Fruit fly (Drosophila melanogaster) whole organism, prepupa: ENCODE data around the gene Ras85D.

ENCODE experiments used
- Blimp-1 ChIP-seq: fragments of 200-800 bp; sonication (Bioruptor generic); optimal IDR thresholded peaks from 3 replicates; lab custom pipeline; 2017; ENCODE audit warnings: missing biosample characterization, missing genetic modification characterization, mild to moderate bottlenecking, moderate library complexity, missing genetic modification reagents
- CG10631 ChIP-seq: fragments of 200-800 bp; sonication (Bioruptor generic); optimal IDR thresholded peaks from 2 replicates; lab custom pipeline; 2016; ENCODE audit warnings: missing biosample characterization, missing genetic modification characterization
- CG11294 ChIP-seq: fragments of 200-800 bp; sonication (Bioruptor generic); IDR thresholded peaks from 2 replicates; pipeline ENCODE4 v1.3.6; 2022; ENCODE audit warnings: missing biosample characterization, missing genetic modification characterization
- CG11902 ChIP-seq: fragments of 200-800 bp; sonication (Bioruptor generic); optimal IDR thresholded peaks from 3 replicates; lab custom pipeline; 2016; ENCODE audit warnings: missing biosample characterization, missing genetic modification characterization
- CG1621 ChIP-seq: fragments of 200-800 bp; sonication (Bioruptor generic); optimal IDR thresholded peaks from 3 replicates; lab custom pipeline; 2018; ENCODE audit warnings: missing biosample characterization, mild to moderate bottlenecking, missing genetic modification characterization
- CG16779 ChIP-seq: fragments of 200-800 bp; sonication (Bioruptor generic); optimal IDR thresholded peaks from 3 replicates; lab custom pipeline; 2017; ENCODE audit warnings: missing biosample characterization, mild to moderate bottlenecking, missing genetic modification characterization
- CG3032 ChIP-seq: fragments of 200-800 bp; optimal IDR thresholded peaks from 2 replicates; lab custom pipeline; 2019; ENCODE audit warnings: missing biosample characterization, mild to moderate bottlenecking, missing genetic modification characterization, moderate library complexity
- CG31627 ChIP-seq: fragments of 200-800 bp; sonication (Bioruptor generic); optimal IDR thresholded peaks from 3 replicates; lab custom pipeline; 2016; ENCODE audit warnings: missing biosample characterization, missing genetic modification characterization
- CG32006 ChIP-seq: fragments of 200-800 bp; sonication (Bioruptor generic); optimal IDR thresholded peaks from 3 replicates; lab custom pipeline; 2017; ENCODE audit warnings: missing biosample characterization, mild to moderate bottlenecking, missing genetic modification characterization
- CG34406 ChIP-seq: fragments of 200-800 bp; sonication (Bioruptor generic); optimal IDR thresholded peaks from 3 replicates; lab custom pipeline; 2016; ENCODE audit warnings: missing biosample characterization, missing genetic modification characterization
- CG3919 ChIP-seq: fragments of 200-800 bp; sonication (Bioruptor generic); optimal IDR thresholded peaks from 3 replicates; lab custom pipeline; 2016; ENCODE audit warnings: missing biosample characterization, missing genetic modification characterization
- CG6163 ChIP-seq: fragments of 200-800 bp; sonication (Bioruptor generic); IDR thresholded peaks from 3 replicates; pipeline ENCODE4 v1.3.6; 2022; ENCODE audit warnings: missing biosample characterization, missing genetic modification characterization
- CG6276 ChIP-seq: fragments of 200-800 bp; sonication (Bioruptor generic); optimal IDR thresholded peaks from 2 replicates; lab custom pipeline; 2017; ENCODE audit warnings: missing biosample characterization, mild to moderate bottlenecking, missing genetic modification characterization
- CG6792 ChIP-seq: fragments of 200-800 bp; sonication (Bioruptor generic); optimal IDR thresholded peaks from 3 replicates; lab custom pipeline; 2016; ENCODE audit warnings: missing biosample characterization, missing genetic modification characterization
- CG6808 ChIP-seq: fragments of 200-800 bp; sonication (Bioruptor generic); optimal IDR thresholded peaks from 3 replicates; lab custom pipeline; 2017; ENCODE audit warnings: missing biosample characterization, missing genetic modification characterization, mild to moderate bottlenecking, moderate library complexity, missing genetic modification reagents
- CG7368 ChIP-seq: fragments of 200-800 bp; sonication (Bioruptor generic); optimal IDR thresholded peaks from 3 replicates; lab custom pipeline; 2016; ENCODE audit warnings: missing biosample characterization, missing genetic modification characterization
- CG8119 ChIP-seq: fragments of 200-800 bp; sonication (Bioruptor generic); IDR thresholded peaks from 3 replicates; pipeline ENCODE4 v1.3.6; 2022; ENCODE audit warnings: missing biosample characterization, missing genetic modification characterization
- CG8319 ChIP-seq: fragments of 200-800 bp; sonication (Bioruptor generic); optimal IDR thresholded peaks from 3 replicates; lab custom pipeline; 2016; ENCODE audit warnings: missing biosample characterization, missing genetic modification characterization
- CG9139 ChIP-seq: fragments of 200-800 bp; sonication (Bioruptor generic); optimal IDR thresholded peaks from 3 replicates; lab custom pipeline; 2017; ENCODE audit warnings: missing biosample characterization, mild to moderate bottlenecking, missing genetic modification characterization
- Eip75B ChIP-seq: fragments of 200-800 bp; sonication (Bioruptor generic); optimal IDR thresholded peaks from 3 replicates; lab custom pipeline; 2016; ENCODE audit warnings: missing biosample characterization, missing genetic modification characterization
- Eip78C ChIP-seq: fragments of 200-800 bp; sonication (Bioruptor generic); peaks from one replicate; lab custom pipeline; 2016; ENCODE audit warnings: missing biosample characterization, missing genetic modification characterization
- Eip93F ChIP-seq: fragments of 200-800 bp; sonication (Bioruptor generic); optimal IDR thresholded peaks from 2 replicates; lab custom pipeline; 2016; ENCODE audit warnings: missing biosample characterization, mild to moderate bottlenecking, missing genetic modification characterization
- Ets21C ChIP-seq: fragments of 200-800 bp; sonication (Bioruptor generic); optimal IDR thresholded peaks from 3 replicates; lab custom pipeline; 2016; ENCODE audit warnings: missing biosample characterization, missing genetic modification characterization
- Ets96B ChIP-seq: fragments of 200-800 bp; optimal IDR thresholded peaks from 2 replicates; lab custom pipeline; 2019; ENCODE audit warnings: missing biosample characterization, mild to moderate bottlenecking, missing genetic modification characterization, moderate library complexity
- Gug ChIP-seq: fragments of 200-800 bp; sonication (Bioruptor generic); IDR thresholded peaks from 2 replicates; pipeline ENCODE4 v1.3.6; 2022; ENCODE audit warnings: missing biosample characterization, missing genetic modification characterization
- Hr39 ChIP-seq: fragments of 200-800 bp; sonication (Bioruptor generic); optimal IDR thresholded peaks from 2 replicates; lab custom pipeline; 2016; ENCODE audit warnings: missing biosample characterization, missing genetic modification characterization
- Hr4 ChIP-seq: fragments of 200-800 bp; sonication (Bioruptor generic); optimal IDR thresholded peaks from 3 replicates; lab custom pipeline; 2016; ENCODE audit warnings: missing biosample characterization, missing genetic modification characterization
- Met ChIP-seq: fragments of 200-800 bp; sonication (Bioruptor generic); optimal IDR thresholded peaks from 3 replicates; lab custom pipeline; 2016; ENCODE audit warnings: missing biosample characterization, missing genetic modification characterization
- OdsH ChIP-seq: fragments of 200-800 bp; sonication (Bioruptor generic); optimal IDR thresholded peaks from 3 replicates; lab custom pipeline; 2016; ENCODE audit warnings: missing biosample characterization, missing genetic modification characterization
- Smox ChIP-seq: fragments of 200-800 bp; sonication (Bioruptor generic); optimal IDR thresholded peaks from 3 replicates; lab custom pipeline; 2016; ENCODE audit warnings: missing biosample characterization, missing genetic modification characterization
- Sox102F ChIP-seq: fragments of 200-800 bp; sonication (Bioruptor generic); optimal IDR thresholded peaks from 2 replicates; lab custom pipeline; 2016; ENCODE audit warnings: missing biosample characterization, mild to moderate bottlenecking, missing genetic modification characterization
- Sox14 ChIP-seq: fragments of 200-800 bp; sonication (Bioruptor generic); optimal IDR thresholded peaks from 3 replicates; lab custom pipeline; 2016; ENCODE audit warnings: missing biosample characterization, missing genetic modification characterization
- Sox15 ChIP-seq: fragments of 200-800 bp; sonication (Bioruptor generic); optimal IDR thresholded peaks from 3 replicates; lab custom pipeline; 2016; ENCODE audit warnings: missing biosample characterization, missing genetic modification characterization
- achi ChIP-seq: fragments of 200-800 bp; sonication (Bioruptor generic); optimal IDR thresholded peaks from 3 replicates; lab custom pipeline; 2016; ENCODE audit warnings: missing biosample characterization, missing genetic modification characterization
- acj6 ChIP-seq: fragments of 200-800 bp; sonication (Bioruptor generic); optimal IDR thresholded peaks from 3 replicates; lab custom pipeline; 2016; ENCODE audit warnings: missing biosample characterization, missing genetic modification characterization
- dac ChIP-seq: fragments of 200-800 bp; sonication (Bioruptor generic); optimal IDR thresholded peaks from 2 replicates; lab custom pipeline; 2017; ENCODE audit warnings: missing biosample characterization, mild to moderate bottlenecking, missing genetic modification characterization
- dsx ChIP-seq: fragments of 200-800 bp; optimal IDR thresholded peaks from 3 replicates; lab custom pipeline; 2019; ENCODE audit warnings: missing biosample characterization, mild to moderate bottlenecking, missing genetic modification characterization, moderate library complexity; ENCODE audit not compliant: poor library complexity, severe bottlenecking
- eg ChIP-seq: fragments of 200-800 bp; sonication (Bioruptor generic); IDR thresholded peaks from 3 replicates; pipeline ENCODE4 v1.3.6; 2022; ENCODE audit warnings: missing biosample characterization, missing genetic modification characterization
- esn ChIP-seq: fragments of 200-800 bp; sonication (Bioruptor generic); optimal IDR thresholded peaks from 2 replicates; lab custom pipeline; 2016; ENCODE audit warnings: missing biosample characterization, mild to moderate bottlenecking, missing genetic modification characterization, moderate library complexity
- fkh ChIP-seq: fragments of 200-800 bp; sonication (Bioruptor generic); optimal IDR thresholded peaks from 3 replicates; lab custom pipeline; 2017; ENCODE audit warnings: missing biosample characterization, mild to moderate bottlenecking, missing genetic modification characterization, moderate library complexity
- lz ChIP-seq: fragments of 200-800 bp; sonication (Bioruptor generic); optimal IDR thresholded peaks from 3 replicates; lab custom pipeline; 2016; ENCODE audit warnings: missing biosample characterization, missing genetic modification characterization
- pdm3 ChIP-seq: fragments of 200-800 bp; sonication (Bioruptor generic); optimal IDR thresholded peaks from 3 replicates; lab custom pipeline; 2016; ENCODE audit warnings: missing biosample characterization, missing genetic modification characterization
- salr ChIP-seq, 2 experiments: fragments of 200-800 bp; sonication (Bioruptor generic); optimal IDR thresholded peaks; 3 replicates each; lab custom pipeline; 2016 to 2018; ENCODE audit warnings: missing biosample characterization in 2 of 2, missing genetic modification characterization in 2 of 2, mild to moderate bottlenecking in 1 of 2
- spab ChIP-seq: fragments of 200-800 bp; sonication (Bioruptor generic); optimal IDR thresholded peaks from 2 replicates; lab custom pipeline; 2017; ENCODE audit warnings: missing biosample characterization, mild to moderate bottlenecking, missing genetic modification characterization, missing genetic modification reagents
- ss ChIP-seq, 2 experiments: fragments of 200-800 bp; sonication (Bioruptor generic); optimal IDR thresholded peaks; 2 replicates in 1 of 2; 3 replicates in 1 of 2; lab custom pipeline; 2017 to 2018; ENCODE audit warnings: mild to moderate bottlenecking in 2 of 2, missing biosample characterization in 2 of 2, missing genetic modification characterization in 2 of 2, moderate library complexity in 1 of 2
- svp ChIP-seq: fragments of 200-800 bp; sonication (Bioruptor generic); peaks from one replicate; lab custom pipeline; 2016; ENCODE audit warnings: missing biosample characterization, missing genetic modification characterization
- topi ChIP-seq: fragments of 200-800 bp; sonication (Bioruptor generic); optimal IDR thresholded peaks from 3 replicates; lab custom pipeline; 2016; ENCODE audit warnings: missing biosample characterization, missing genetic modification characterization
- vri ChIP-seq: fragments of 200-800 bp; sonication (Bioruptor generic); optimal IDR thresholded peaks from 3 replicates; lab custom pipeline; 2016; ENCODE audit warnings: missing biosample characterization, mild to moderate bottlenecking, missing genetic modification characterization

Gene Ras85D

dm6 chr3R:9503329-9504088 lies 9.4 kb downstream of the Ras85D start:
- TF ChIP-seq CG34406 (no peak), CG16779 (tag; lab: Kevin White, UChicago) (no peak), ss (GFP tag; optimal IDR thresholded peaks at IDR 0.05; lab: Kevin White, UChicago) (peak in 1 of 2 experiments; percentile 8), CG8119 (0 out of 3 replicates have a peak, but pooled peaks have one; percentile 16), Eip78C (peak; percentile 61), dsx (GFP tag; lab: Kevin White, UChicago) (peak; percentile 30), salr (GFP tag; optimal IDR thresholded peaks at IDR 0.05; lab: Kevin White, UChicago) (no peak), CG6163 (GFP tag; lab: Robert Waterston, UW) (peak; percentile 17; the same call in 1 of the 3 replicates)

dm6 chr3R:9502416-9502763 lies 10.5 kb downstream of the Ras85D start, which contains the start of gene RhoL:
TSS of gene RhoL (minus strand) at chr3R:9502581.
- TF ChIP-seq Met (GFP tag; lab: Kevin White, UChicago) (no peak), topi (GFP tag; lab: Kevin White, UChicago) (no peak), Smox (GFP tag; lab: Kevin White, UChicago) (no peak), Hr39 (GFP tag; lab: Kevin White, UChicago) (no peak), acj6 (GFP tag; lab: Kevin White, UChicago) (no peak), CG34406 (no peak), fkh (GFP tag; lab: Kevin White, UChicago) (peak; percentile 37), Eip93F (GFP tag; lab: Kevin White, UChicago) (peak; percentile 29), CG6808 (GFP tag; lab: Kevin White, UChicago) (no peak), CG8319 (GFP tag; lab: Kevin White, UChicago) (no peak), Eip78C (peak; percentile 81), CG6276 (GFP tag; lab: Kevin White, UChicago) (no peak), Gug (GFP tag; lab: Robert Waterston, UW) (no peak), CG3032 (tag; lab: Kevin White, UChicago) (peak; percentile 11), Sox15 (GFP tag; lab: Kevin White, UChicago) (no peak), CG3919 (no peak), Eip75B (GFP tag; lab: Kevin White, UChicago) (peak; percentile 40), eg (GFP tag; lab: Robert Waterston, UW) (no peak; the same call in 2 of the 3 replicates), CG7368 (GFP tag; lab: Kevin White, UChicago) (peak; percentile 6), Hr4 (GFP tag; lab: Kevin White, UChicago) (no peak), achi (no peak), CG31627 (GFP tag; lab: Kevin White, UChicago) (no peak), vri (GFP tag; lab: Kevin White, UChicago) (peak; percentile 83), dsx (GFP tag; lab: Kevin White, UChicago) (peak; percentile 90), CG11294 (no peak), Sox102F (GFP tag; lab: Kevin White, UChicago) (no peak), esn (GFP tag; lab: Kevin White, UChicago) (peak; percentile 47), OdsH (GFP tag; lab: Kevin White, UChicago) (no peak), CG9139 (GFP tag; lab: Kevin White, UChicago) (no peak), CG10631 (GFP tag; lab: Kevin White, UChicago) (no peak), svp (GFP tag; lab: Kevin White, UChicago) (no peak), ss (GFP tag; optimal IDR thresholded peaks at IDR 0.05; lab: Kevin White, UChicago) (peak; percentile 21 to 40), Ets96B (tag; lab: Kevin White, UChicago) (peak; percentile 10), CG11902 (no peak), CG32006 (GFP tag; lab: Kevin White, UChicago) (no peak), Blimp-1 (GFP tag; lab: Kevin White, UChicago) (no peak), lz (GFP tag; lab: Kevin White, UChicago) (no peak), spab (GFP tag; lab: Kevin White, UChicago) (no peak), CG8119 (peak; percentile 43; the same call in 2 of the 3 replicates), CG1621 (peak; percentile 25), CG16779 (tag; lab: Kevin White, UChicago) (no peak), pdm3 (no peak), Sox14 (GFP tag; lab: Kevin White, UChicago) (peak; percentile 28), CG6792 (GFP tag; lab: Kevin White, UChicago) (no peak), CG6163 (GFP tag; lab: Robert Waterston, UW) (peak; percentile 70), Ets21C (no peak), dac (GFP tag; lab: Kevin White, UChicago) (no peak)
